Fruit fly (Drosophila melanogaster) whole organism: ENCODE measurements around the gene CG14712.

Source experiments
- CG8478 ChIP-seq: fragments of >200 bp; optimal IDR thresholded peaks from 2 replicates; lab custom pipeline; 2018; ENCODE audit warnings: inconsistent platforms
- Dll ChIP-seq: fragments of >200 bp; optimal IDR thresholded peaks from 2 replicates; lab custom pipeline; 2017
- EcR ChIP-seq, 2 experiments: fragments of >200 bp; optimal IDR thresholded peaks; 2 replicates each; lab custom pipeline; 2017; ENCODE audit warnings: missing biosample characterization in 2 of 2, missing genetic modification characterization in 2 of 2, missing genetic modification reagents in 2 of 2
- pan ChIP-seq: fragments of >200 bp; optimal IDR thresholded peaks from 2 replicates; lab custom pipeline; 2017
- psq ChIP-seq: fragments of >200 bp; optimal IDR thresholded peaks from 2 replicates; lab custom pipeline; 2017
- usp ChIP-seq: fragments of >200 bp; optimal IDR thresholded peaks from 2 replicates; lab custom pipeline; 2017; ENCODE audit warnings: missing biosample characterization, missing genetic modification characterization, mixed read lengths

Gene CG14712

dm6 chr3R:11662617-11663016 lies 34.1 kb downstream of the CG14712 start:
- TF ChIP-seq pan (lab: Kevin White, UChicago), result no peak
- no peak for TF ChIP-seq CG8478 (lab: Kevin White, UChicago)
- no peak for TF ChIP-seq usp (GFP tag; lab: Kevin White, UChicago)
- TF ChIP-seq psq (lab: Kevin White, UChicago), result no peak
- TF ChIP-seq Dll (lab: Kevin White, UChicago), result no peak
- no peak for TF ChIP-seq EcR (GFP tag; optimal IDR thresholded peaks at IDR 0.05; lab: Kevin White, UChicago)

- TF ChIP-seq usp (GFP tag; lab: Kevin White, UChicago) (no peak), CG8478 (lab: Kevin White, UChicago) (no peak), EcR (GFP tag; optimal IDR thresholded peaks at IDR 0.05; lab: Kevin White, UChicago) (no peak), Dll (lab: Kevin White, UChicago) (no peak)
These were observed 34.9 kb downstream of the CG14712 start for dm6 chr3R:11663441-11663840.

dm6 chr3R:11665508-11665907 lies 36.9 kb downstream of the CG14712 start:
- no peak for TF ChIP-seq Dll (lab: Kevin White, UChicago)
- TF ChIP-seq EcR (GFP tag; optimal IDR thresholded peaks at IDR 0.05; lab: Kevin White, UChicago), result no peak
- TF ChIP-seq pan (lab: Kevin White, UChicago), result no peak
- TF ChIP-seq CG8478 (lab: Kevin White, UChicago), result no peak
- TF ChIP-seq psq (lab: Kevin White, UChicago), result no peak
- no peak for TF ChIP-seq usp (GFP tag; lab: Kevin White, UChicago)

DNA sequence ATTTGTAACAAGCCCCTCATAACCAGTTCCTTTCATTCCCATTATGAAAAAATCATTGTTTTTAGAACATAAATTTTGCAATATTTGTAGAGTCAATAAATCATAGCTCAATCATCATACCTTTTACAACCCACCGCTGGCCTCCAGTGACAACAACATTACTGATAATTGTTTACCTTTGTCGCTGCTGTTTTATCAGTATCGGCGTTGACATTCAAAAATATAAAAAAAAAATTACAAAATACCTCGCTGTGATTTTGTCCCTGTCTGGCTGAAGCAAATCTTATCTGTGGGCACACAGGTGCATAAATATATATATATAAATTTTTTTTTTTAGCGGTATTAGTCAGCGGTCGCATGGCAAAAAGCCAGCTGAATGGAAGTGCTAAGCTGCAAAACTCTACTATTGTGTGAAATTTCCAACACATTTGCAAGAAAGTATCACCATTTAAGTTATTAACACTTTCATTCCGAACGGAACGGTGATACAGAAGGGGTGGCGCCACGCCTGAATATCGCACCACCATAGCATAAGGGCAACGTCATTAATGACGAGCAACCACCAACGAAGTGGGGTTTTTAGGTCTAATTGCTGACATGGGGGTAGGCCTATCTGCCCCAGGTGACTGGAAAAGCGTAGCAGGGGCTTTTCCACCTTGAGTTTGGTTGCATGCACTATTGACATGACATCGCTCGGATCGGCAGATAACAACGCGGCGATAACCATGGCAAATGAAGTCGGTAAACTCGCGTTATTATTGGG lies 37.5 kb downstream of the CG14712 start:
- TF ChIP-seq psq (lab: Kevin White, UChicago) (no peak), usp (GFP tag; lab: Kevin White, UChicago) (no peak), CG8478 (lab: Kevin White, UChicago) (no peak), Dll (lab: Kevin White, UChicago) (no peak), pan (lab: Kevin White, UChicago) (no peak), EcR (GFP tag; optimal IDR thresholded peaks at IDR 0.05; lab: Kevin White, UChicago) (no peak)

- TF ChIP-seq CG8478 (lab: Kevin White, UChicago), result no peak
- no peak for TF ChIP-seq usp (GFP tag; lab: Kevin White, UChicago)
- no peak for TF ChIP-seq Dll (lab: Kevin White, UChicago)
- no peak for TF ChIP-seq pan (lab: Kevin White, UChicago)
These were observed 40.7 kb downstream of the CG14712 start for dm6 chr3R:11669017-11669953.

- TF ChIP-seq pan (lab: Kevin White, UChicago), result no peak
These were observed 41.4 kb downstream of the CG14712 start for dm6 chr3R:11669954-11670347.

DNA sequence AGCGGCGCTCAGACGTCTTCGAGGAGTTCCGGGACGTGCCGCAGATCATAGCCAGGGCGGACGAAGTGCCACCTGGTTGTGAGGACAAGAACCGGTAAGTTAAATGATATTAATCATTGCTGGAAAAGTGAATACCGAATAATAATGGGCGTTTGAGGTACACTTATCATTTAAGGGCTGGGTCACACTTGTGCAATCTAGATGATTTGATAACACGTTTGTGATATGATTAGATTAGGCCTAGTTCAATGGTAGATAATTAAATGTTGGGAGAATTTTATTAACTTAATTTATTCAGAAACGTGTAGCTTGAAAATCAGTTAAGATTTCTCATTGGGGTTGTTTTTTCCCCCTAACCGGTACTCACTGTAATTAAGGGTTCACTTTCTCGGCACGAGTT lies 42.3 kb downstream of the CG14712 start:
- TF ChIP-seq usp (GFP tag; lab: Kevin White, UChicago) (no peak), Dll (lab: Kevin White, UChicago) (no peak), pan (lab: Kevin White, UChicago) (no peak), CG8478 (lab: Kevin White, UChicago) (no peak), psq (lab: Kevin White, UChicago) (no peak), EcR (GFP tag; optimal IDR thresholded peaks at IDR 0.05; lab: Kevin White, UChicago) (no peak)

- TF ChIP-seq CG8478 (lab: Kevin White, UChicago), result no peak
- no peak for TF ChIP-seq pan (lab: Kevin White, UChicago)
- no peak for TF ChIP-seq Dll (lab: Kevin White, UChicago)
- TF ChIP-seq EcR (GFP tag; optimal IDR thresholded peaks at IDR 0.05; lab: Kevin White, UChicago), result no peak
- no peak for TF ChIP-seq usp (GFP tag; lab: Kevin White, UChicago)
- no peak for TF ChIP-seq psq (lab: Kevin White, UChicago)
These were observed 43.2 kb downstream of the CG14712 start for dm6 chr3R:11671784-11672183.

DNA sequence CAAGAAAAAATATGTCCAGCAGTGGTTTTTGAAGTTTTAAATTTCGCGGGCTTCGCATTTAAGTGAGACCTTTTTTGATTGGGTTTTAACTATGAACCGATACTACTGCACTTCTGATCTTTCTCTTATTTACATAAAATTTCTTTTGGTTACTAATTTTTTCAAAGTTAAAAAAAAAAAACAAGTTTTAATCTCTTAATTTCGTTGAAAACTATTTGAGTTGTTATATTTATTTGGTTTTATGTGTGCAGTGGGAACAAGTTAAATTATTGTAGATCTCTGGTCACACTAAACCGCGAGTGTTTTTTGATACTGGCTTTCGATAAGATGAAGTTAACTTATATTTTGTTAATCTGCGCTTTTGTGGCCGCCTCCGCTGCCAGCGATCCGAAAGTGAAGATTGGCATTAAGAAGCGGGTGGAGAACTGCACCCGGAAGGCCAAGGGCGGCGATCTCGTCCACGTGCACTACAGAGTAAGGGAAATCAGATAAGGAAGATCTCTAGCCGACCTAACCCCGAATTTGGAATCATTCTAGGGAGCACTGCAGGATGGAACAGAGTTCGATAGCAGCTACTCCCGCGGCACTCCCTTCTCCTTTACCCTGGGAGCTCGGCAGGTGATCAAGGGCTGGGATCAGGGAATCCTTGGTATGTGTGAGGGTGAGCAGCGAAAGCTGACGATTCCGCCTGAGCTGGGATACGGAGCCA lies 45.5 kb downstream of the CG14712 start, which contains the start of gene CG14715:
Gene CG14715 (plus strand): TSS at position 267 of the 709 bp plus-strand sequence.
- TF ChIP-seq pan (lab: Kevin White, UChicago) (no peak), psq (lab: Kevin White, UChicago) (no peak), Dll (lab: Kevin White, UChicago) (no peak), CG8478 (lab: Kevin White, UChicago) (no peak), EcR (GFP tag; optimal IDR thresholded peaks at IDR 0.05; lab: Kevin White, UChicago) (no peak), usp (GFP tag; lab: Kevin White, UChicago) (no peak)

DNA sequence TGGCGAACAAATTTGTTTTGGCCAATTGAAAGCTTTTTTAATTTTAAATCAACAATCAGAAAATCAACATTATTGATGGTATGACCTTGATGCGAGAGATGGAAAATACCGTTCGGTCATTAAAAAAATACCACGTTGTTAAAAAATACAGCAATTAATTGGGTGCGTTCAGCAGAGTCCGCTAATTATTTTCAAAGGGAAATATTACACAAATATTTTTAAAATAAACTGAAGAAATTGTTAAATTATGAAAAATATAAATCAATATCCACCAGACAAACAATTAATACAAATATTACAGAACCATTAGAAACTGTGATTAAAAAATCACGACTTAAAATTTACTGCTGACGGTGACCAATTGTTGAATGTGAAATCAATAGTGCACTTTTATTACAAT lies 49.5 kb downstream of the CG14712 start, which contains the start of gene CG18476:
Gene CG18476 (minus strand): TSS at position 101 of the 400 bp plus-strand sequence.
- TF ChIP-seq pan (lab: Kevin White, UChicago), result no peak
- no peak for TF ChIP-seq Dll (lab: Kevin White, UChicago)
- no peak for TF ChIP-seq EcR (GFP tag; optimal IDR thresholded peaks at IDR 0.05; lab: Kevin White, UChicago)
- TF ChIP-seq psq (lab: Kevin White, UChicago), result no peak
- no peak for TF ChIP-seq CG8478 (lab: Kevin White, UChicago)
- TF ChIP-seq usp (GFP tag; lab: Kevin White, UChicago), result no peak
